Fruit fly (Drosophila melanogaster) S2 (cell line): ENCODE results near the gene Cyp12c1.
A peak's percentile ranks its signal among the peaks of the same experiment; 100 is the strongest.

ENCODE experiments used
- CG8478 ChIP-seq: fragments of >200 bp; optimal IDR thresholded peaks from 2 replicates; lab custom pipeline; 2018
- CTCF ChIP-seq, 2 experiments: fragments of >200 bp; optimal IDR thresholded peaks; 2 replicates each; lab custom pipeline; 2018

The Cyp12c1 gene

DNA sequence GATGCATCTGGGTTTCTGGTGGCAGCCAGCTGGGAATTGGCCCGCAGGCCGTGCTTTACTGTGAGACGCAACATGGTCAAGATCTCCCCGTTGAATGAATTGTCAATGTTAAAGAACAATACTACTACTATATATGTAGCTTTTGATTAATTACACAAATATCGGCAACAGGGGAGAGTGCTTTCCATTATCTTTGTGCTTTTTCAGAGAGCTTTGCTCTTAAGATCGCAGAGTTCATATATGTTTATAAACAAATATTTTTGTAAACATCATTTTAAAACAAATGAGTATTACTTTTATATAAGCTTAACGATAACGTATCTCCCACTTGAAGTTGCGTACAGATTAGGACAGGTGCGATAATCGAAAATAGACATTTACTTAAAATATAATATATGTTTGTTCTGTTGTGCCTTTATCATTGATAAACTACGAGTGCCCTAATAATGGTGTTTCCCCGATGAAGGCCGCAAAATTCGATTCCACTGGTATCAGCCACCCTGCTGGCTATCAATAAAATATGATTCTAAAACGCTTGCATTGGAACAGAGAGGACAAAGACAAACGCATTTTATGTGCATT lies at the start of gene Cyp12c1:
TSS of gene Cyp12c1 (minus strand) at position 100 of the 582 bp plus-strand sequence.
- TF ChIP-seq CTCF (optimal IDR thresholded peaks at IDR 0.05; lab: Kevin White, UChicago) (no peak), CG8478 (lab: Kevin White, UChicago) (no peak)

- TF ChIP-seq CG8478 (lab: Kevin White, UChicago) (no peak), CTCF (optimal IDR thresholded peaks at IDR 0.05; lab: Kevin White, UChicago) (no peak)
Observed at dm6 chr3L:18723172-18723571, 37.1 kb upstream of the Cyp12c1 start, which contains the start of gene CG12477. Gene CG12477 (minus strand): TSS chr3L:18723272.

dm6 chr3L:18698312-18698711 lies 12.2 kb upstream of the Cyp12c1 start, which contains the start of gene Dic4:
Gene Dic4 (minus strand): TSS chr3L:18698412.
- TF ChIP-seq CG8478 (lab: Kevin White, UChicago) = no peak
- TF ChIP-seq CTCF (optimal IDR thresholded peaks at IDR 0.05; lab: Kevin White, UChicago) = no peak

DNA sequence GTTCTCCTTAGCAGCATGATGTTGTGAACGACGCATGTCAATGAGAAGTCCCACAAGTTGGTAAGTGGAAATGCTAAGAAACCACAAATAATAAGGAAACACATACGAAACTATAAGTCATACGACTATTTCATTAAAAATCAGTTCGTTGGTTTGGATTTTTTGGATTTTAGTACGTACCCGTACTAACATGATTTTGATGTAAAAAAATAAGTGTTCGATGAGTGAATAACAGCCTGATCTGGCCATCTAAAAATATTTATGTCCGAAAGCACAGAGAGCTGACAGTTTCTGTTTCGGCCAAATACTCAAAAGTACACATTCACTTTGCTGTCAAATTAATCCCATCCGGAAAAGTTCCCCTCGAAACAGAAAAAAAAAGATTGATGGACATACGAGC lies 7.8 kb upstream of the Cyp12c1 start, which contains the start of gene CG6893:
TSS of gene CG6893 (plus strand) at position 301 of the 400 bp plus-strand sequence.
- no peak for TF ChIP-seq CTCF (optimal IDR thresholded peaks at IDR 0.05; lab: Kevin White, UChicago)
- TF ChIP-seq CG8478 (lab: Kevin White, UChicago) = no peak

- no peak for TF ChIP-seq CG8478 (lab: Kevin White, UChicago)
- no peak for TF ChIP-seq CTCF (optimal IDR thresholded peaks at IDR 0.05; lab: Kevin White, UChicago)
Observed at dm6 chr3L:18683846-18684245, 2.3 kb downstream of the Cyp12c1 start, which contains the start of gene Chmp1. Gene Chmp1 (minus strand): TSS chr3L:18684061.

dm6 chr3L:18681550-18682217 lies 4.4 kb downstream of the Cyp12c1 start, which contains the start of the genes Sgf11 and CG32202:
Gene Sgf11 (minus strand): TSS chr3L:18681836.
Gene CG32202 (plus strand): TSS chr3L:18682184.
- no peak for TF ChIP-seq CTCF (optimal IDR thresholded peaks at IDR 0.05; lab: Kevin White, UChicago)

dm6 chr3L:18675363-18675866 lies 10.7 kb downstream of the Cyp12c1 start, which contains the start of the genes GNBP2 and GNBP1:
Gene GNBP2 (minus strand): TSS chr3L:18675413.
Gene GNBP1 (plus strand): TSS chr3L:18675800.
- TF ChIP-seq CG8478 (lab: Kevin White, UChicago) = no peak
- TF ChIP-seq CTCF (optimal IDR thresholded peaks at IDR 0.05; lab: Kevin White, UChicago) = no peak

- no peak for TF ChIP-seq CG8478 (lab: Kevin White, UChicago)
- peak; percentile 37 to 46 for TF ChIP-seq CTCF (optimal IDR thresholded peaks at IDR 0.05; lab: Kevin White, UChicago)
Observed at dm6 chr3L:18672986-18673633, 13.0 kb downstream of the Cyp12c1 start, which contains the start of gene Capr. Gene Capr (minus strand): TSS chr3L:18673324.

- TF ChIP-seq CTCF (optimal IDR thresholded peaks at IDR 0.05; lab: Kevin White, UChicago) (no peak), CG8478 (lab: Kevin White, UChicago) (no peak)
Observed at dm6 chr3L:18672203-18672602, 13.9 kb downstream of the Cyp12c1 start.

- TF ChIP-seq CTCF (optimal IDR thresholded peaks at IDR 0.05; lab: Kevin White, UChicago) = no peak
- TF ChIP-seq CG8478 (lab: Kevin White, UChicago) = no peak
Observed at dm6 chr3L:18669874-18670273, 16.2 kb downstream of the Cyp12c1 start.

dm6 chr3L:18667115-18667514 lies 19.0 kb downstream of the Cyp12c1 start, which contains the start of gene CG42495:
Gene CG42495 (plus strand): TSS chr3L:18667361.
- TF ChIP-seq CG8478 (lab: Kevin White, UChicago) = no peak
- peak; percentile 85 to 92 for TF ChIP-seq CTCF (optimal IDR thresholded peaks at IDR 0.05; lab: Kevin White, UChicago)

dm6 chr3L:18665594-18665993 lies 20.5 kb downstream of the Cyp12c1 start:
- TF ChIP-seq CTCF (optimal IDR thresholded peaks at IDR 0.05; lab: Kevin White, UChicago) (no peak), CG8478 (lab: Kevin White, UChicago) (no peak)

- TF ChIP-seq CTCF (optimal IDR thresholded peaks at IDR 0.05; lab: Kevin White, UChicago) (no peak), CG8478 (lab: Kevin White, UChicago) (no peak)
Observed at dm6 chr3L:18653737-18654136, 32.4 kb downstream of the Cyp12c1 start.

DNA sequence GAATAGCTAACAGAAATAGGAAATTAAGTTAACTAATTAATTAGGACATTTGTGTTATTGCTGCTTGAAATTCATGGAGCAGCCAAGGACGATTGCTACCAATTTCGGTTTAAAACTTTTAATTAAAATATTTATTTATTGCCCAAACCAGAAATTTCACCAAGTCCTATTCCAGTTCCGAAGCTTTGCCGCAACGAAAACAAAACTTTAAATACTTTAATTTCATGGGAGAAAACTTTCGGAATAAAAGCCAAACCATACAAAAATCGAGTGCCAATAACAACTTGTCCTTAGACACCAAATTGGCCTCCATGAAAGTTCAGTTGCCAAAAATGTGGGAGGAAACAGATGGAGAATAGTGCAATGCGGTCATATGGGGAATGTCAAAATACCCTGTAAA lies 42.9 kb downstream of the Cyp12c1 start:
- TF ChIP-seq CG8478 (lab: Kevin White, UChicago) (no peak), CTCF (optimal IDR thresholded peaks at IDR 0.05; lab: Kevin White, UChicago) (no peak)
